Worm (Caenorhabditis elegans) whole organism, midembryonic: ENCODE measurements around the gene nhr-99.

ENCODE experiments used
- T22C8.4 ChIP-seq: fragments of 200-800 bp; sonication (Bioruptor generic); IDR thresholded peaks from 2 replicates; pipeline ENCODE4 v1.3.6; 2022; ENCODE audit warnings: missing genetic modification characterization, missing compliant biosample characterization
- med-1 ChIP-seq: sonication (generic microtip); optimal IDR thresholded peaks from 2 replicates; lab custom pipeline; 2017; ENCODE audit warnings: missing genetic modification characterization, mild to moderate bottlenecking, missing compliant biosample characterization, antibody characterized with exemption, missing genetic modification reagents; ENCODE audit not compliant: insufficient read depth

- no peak for TF ChIP-seq T22C8.4
- TF ChIP-seq med-1 (GFP tag; lab: Kevin White, UChicago), result no peak
These were observed 45.7 kb upstream of the nhr-99 start, which contains the start of gene B0554.4 for ce11 chrV:428844-429243.
